Worm (Caenorhabditis elegans) whole organism, L4 larva: ENCODE data around the gene rgs-5.

ENCODE experiments used
- ces-1 ChIP-seq: fragments of 150-350 bp; sonication (generic microtip); optimal IDR thresholded peaks from 4 replicates; lab custom pipeline; 2014; ENCODE audit warnings: missing biosample characterization, missing genetic modification reagents, missing genetic modification characterization
- lin-38 ChIP-seq: fragments of 200-800 bp; sonication (Bioruptor generic); IDR thresholded peaks from 2 replicates; pipeline ENCODE4 v1.3.6; 2022; ENCODE audit warnings: missing genetic modification reagents, missing genetic modification characterization, missing compliant biosample characterization
- mep-1 ChIP-seq: fragments of 150-350 bp; sonication (generic microtip); optimal IDR thresholded peaks from 3 replicates; lab custom pipeline; 2014; ENCODE audit warnings: missing biosample characterization, missing genetic modification characterization
- nhr-28 ChIP-seq: fragments of 150-350 bp; optimal IDR thresholded peaks from 2 replicates; lab custom pipeline; 2014; ENCODE audit warnings: missing biosample characterization, missing genetic modification characterization
- tra-1 ChIP-seq: fragments of 200-800 bp; sonication (Bioruptor generic); IDR thresholded peaks from 2 replicates; pipeline ENCODE4 v1.3.6; 2022; ENCODE audit warnings: missing genetic modification reagents, missing genetic modification characterization, missing compliant biosample characterization

- TF ChIP-seq tra-1 (GFP tag; lab: Robert Waterston, UW) (no peak), mep-1 (tag; lab: Kevin White, UChicago) (no peak), nhr-28 (tag; lab: Kevin White, UChicago) (no peak), lin-38 (GFP tag; lab: Robert Waterston, UW) (no peak), ces-1 (GFP tag; lab: Kevin White, UChicago) (no peak)
Measured at ce11 chrIII:5701491-5701890, 3.1 kb downstream of the rgs-5 start.
